Fruit fly (Drosophila melanogaster) whole organism, embryonic: ENCODE measurements around the gene enc.

Experiments used
- Asciz ChIP-seq: fragments of 200-800 bp; sonication (Bioruptor generic); optimal IDR thresholded peaks from 2 replicates; lab custom pipeline; 2017; ENCODE audit warnings: missing biosample characterization, mild to moderate bottlenecking, missing genetic modification characterization, missing genetic modification reagents
- Awh ChIP-seq: fragments of 200-800 bp; sonication (Bioruptor generic); IDR thresholded peaks from 2 replicates; pipeline ENCODE4, ENCODE4 v1.3.6; 2022; ENCODE audit warnings: missing biosample characterization, missing genetic modification characterization
- CG11247 ChIP-seq: fragments of 200-800 bp; sonication (Bioruptor generic); IDR thresholded peaks from 2 replicates; pipeline ENCODE4 v1.3.6; 2022; ENCODE audit warnings: missing biosample characterization, missing genetic modification characterization
- CG12744 ChIP-seq: fragments of 200-800 bp; sonication (Bioruptor generic); optimal IDR thresholded peaks from 2 replicates; lab custom pipeline; 2016; ENCODE audit warnings: missing biosample characterization, missing genetic modification characterization
- CG13296 ChIP-seq: fragments of 200-800 bp; sonication (Bioruptor generic); optimal IDR thresholded peaks from 3 replicates; lab custom pipeline; 2018; ENCODE audit warnings: missing biosample characterization, mild to moderate bottlenecking, missing genetic modification characterization
- CG13624 ChIP-seq: fragments of 200-800 bp; sonication (Bioruptor generic); optimal IDR thresholded peaks from 2 replicates; lab custom pipeline; 2016; ENCODE audit warnings: missing biosample characterization, missing genetic modification characterization
- CG17186 ChIP-seq: fragments of 200-800 bp; sonication (Bioruptor generic); optimal IDR thresholded peaks from 3 replicates; lab custom pipeline; 2017; ENCODE audit warnings: missing biosample characterization, missing genetic modification reagents, missing genetic modification characterization
- CG17328 ChIP-seq: fragments of 200-800 bp; sonication (Bioruptor generic); IDR thresholded peaks from 2 replicates; pipeline ENCODE4 v1.3.6; 2022; ENCODE audit warnings: missing biosample characterization, missing genetic modification characterization
- CG17359 ChIP-seq: fragments of 200-800 bp; sonication (Bioruptor generic); optimal IDR thresholded peaks from 3 replicates; lab custom pipeline; 2018; ENCODE audit warnings: missing biosample characterization, mild to moderate bottlenecking, missing genetic modification characterization, moderate library complexity
- CG17361 ChIP-seq: fragments of 200-800 bp; sonication (Bioruptor generic); IDR thresholded peaks from 3 replicates; pipeline ENCODE4 v1.3.6; 2022; ENCODE audit warnings: missing biosample characterization, missing genetic modification characterization
- CG17829 ChIP-seq: fragments of 200-800 bp; optimal IDR thresholded peaks from 2 replicates; lab custom pipeline; 2019; ENCODE audit warnings: missing biosample characterization, mild to moderate bottlenecking, missing genetic modification characterization, moderate library complexity
- CG18476 ChIP-seq: fragments of 200-800 bp; sonication (Bioruptor generic); optimal IDR thresholded peaks from 2 replicates; lab custom pipeline; 2016; ENCODE audit warnings: missing biosample characterization, mild to moderate bottlenecking, missing genetic modification characterization
- CG31441 ChIP-seq: fragments of 200-800 bp; sonication (Bioruptor generic); IDR thresholded peaks from 2 replicates; pipeline ENCODE4 v1.3.6; 2022; ENCODE audit warnings: missing biosample characterization, missing genetic modification characterization
- CG43689 ChIP-seq: fragments of 200-800 bp; sonication (Bioruptor generic); IDR thresholded peaks from 2 replicates; pipeline ENCODE4 v1.3.6; 2022; ENCODE audit warnings: missing biosample characterization, missing genetic modification characterization
- CG4424 ChIP-seq: fragments of 200-800 bp; sonication (Bioruptor generic); optimal IDR thresholded peaks from 3 replicates; lab custom pipeline; 2016; ENCODE audit warnings: missing biosample characterization, missing genetic modification characterization
- CG4730 ChIP-seq: fragments of 200-800 bp; sonication (Bioruptor generic); IDR thresholded peaks from 2 replicates; pipeline ENCODE4 v1.3.6; 2022; ENCODE audit warnings: missing biosample characterization, missing genetic modification characterization
- CG5245 ChIP-seq: fragments of 200-800 bp; sonication (Bioruptor generic); optimal IDR thresholded peaks from 3 replicates; lab custom pipeline; 2016; ENCODE audit warnings: missing biosample characterization, missing genetic modification characterization
- CG7745 ChIP-seq: fragments of 200-800 bp; sonication (Bioruptor generic); optimal IDR thresholded peaks from 2 replicates; lab custom pipeline; 2018; ENCODE audit warnings: missing biosample characterization, mild to moderate bottlenecking, missing genetic modification characterization, moderate library complexity
- CG7839 ChIP-seq: fragments of 200-800 bp; sonication (Bioruptor generic); optimal IDR thresholded peaks from 3 replicates; lab custom pipeline; 2018; ENCODE audit warnings: missing biosample characterization, mild to moderate bottlenecking, missing genetic modification characterization, moderate library complexity
- CG7928 ChIP-seq: fragments of 200-800 bp; sonication (Bioruptor generic); optimal IDR thresholded peaks from 2 replicates; lab custom pipeline; 2017; ENCODE audit warnings: missing biosample characterization, mild to moderate bottlenecking, missing genetic modification characterization
- CG9727 ChIP-seq: fragments of 200-800 bp; sonication (Bioruptor generic); optimal IDR thresholded peaks from 3 replicates; lab custom pipeline; 2017; ENCODE audit warnings: missing biosample characterization, mild to moderate bottlenecking, missing genetic modification characterization
- CHES-1-like ChIP-seq: fragments of 200-800 bp; sonication (Bioruptor generic); optimal IDR thresholded peaks from 2 replicates; lab custom pipeline; 2016; ENCODE audit warnings: missing biosample characterization, missing genetic modification characterization
- CTCF ChIP-seq: fragments of 200-800 bp; sonication (Bioruptor generic); optimal IDR thresholded peaks from 2 replicates; lab custom pipeline; 2017; ENCODE audit warnings: missing biosample characterization, mild to moderate bottlenecking, missing genetic modification characterization, moderate library complexity
- Dbx ChIP-seq: fragments of 200-800 bp; sonication (Bioruptor generic); IDR thresholded peaks from 3 replicates; pipeline ENCODE4 v1.3.6; 2022; ENCODE audit warnings: missing biosample characterization, missing genetic modification characterization
- Ets65A ChIP-seq: fragments of 200-800 bp; sonication (Bioruptor generic); peaks from one replicate; lab custom pipeline; 2016; ENCODE audit warnings: missing biosample characterization, missing genetic modification characterization
- H2.0 ChIP-seq: fragments of 200-800 bp; sonication (Bioruptor generic); IDR thresholded peaks from 2 replicates; pipeline ENCODE4 v1.3.6; 2022; ENCODE audit warnings: missing biosample characterization, missing genetic modification characterization
- Hmx ChIP-seq: fragments of 200-800 bp; sonication (Bioruptor generic); optimal IDR thresholded peaks from 2 replicates; lab custom pipeline; 2016; ENCODE audit warnings: missing biosample characterization, missing genetic modification characterization
- Hr78 ChIP-seq, 2 experiments: fragments of 200-800 bp in 1 of 2; fragments of >200 bp in 1 of 2; sonication (Bioruptor generic) in 1 of 2; optimal IDR thresholded peaks; 2 replicates each; lab custom pipeline; 2017 to 2019; ENCODE audit warnings: missing biosample characterization in 2 of 2, missing genetic modification characterization in 2 of 2, mild to moderate bottlenecking in 1 of 2, moderate library complexity in 1 of 2
- Med ChIP-seq: fragments of 200-800 bp; sonication (Bioruptor generic); peaks from one replicate; lab custom pipeline; 2016; ENCODE audit warnings: missing biosample characterization, missing genetic modification characterization, mild to moderate bottlenecking, inconsistent platforms, moderate library complexity
- NC2α ChIP-seq: fragments of 200-800 bp; sonication (Bioruptor generic); optimal IDR thresholded peaks from 2 replicates; lab custom pipeline; 2016; ENCODE audit warnings: missing biosample characterization, missing genetic modification characterization
- NfI ChIP-seq: fragments of 200-800 bp; sonication (Bioruptor generic); optimal IDR thresholded peaks from 3 replicates; lab custom pipeline; 2018; ENCODE audit warnings: missing biosample characterization, mild to moderate bottlenecking, missing genetic modification characterization, moderate library complexity
- Rfx ChIP-seq: fragments of 200-800 bp; sonication (Bioruptor generic); IDR thresholded peaks from 2 replicates; pipeline ENCODE4 v1.3.6; 2022; ENCODE audit warnings: missing biosample characterization, missing genetic modification characterization
- Tbp ChIP-seq: fragments of >200 bp; optimal IDR thresholded peaks from 2 replicates; lab custom pipeline; 2018; ENCODE audit warnings: missing biosample characterization, missing genetic modification characterization
- al ChIP-seq: fragments of 200-800 bp; sonication (Bioruptor generic); IDR thresholded peaks from 2 replicates; pipeline ENCODE4 v1.3.6; 2022; ENCODE audit warnings: missing biosample characterization, missing genetic modification characterization
- az2 ChIP-seq: fragments of 200-800 bp; sonication (Bioruptor generic); optimal IDR thresholded peaks from 3 replicates; lab custom pipeline; 2016; ENCODE audit warnings: missing biosample characterization, missing genetic modification characterization
- cad ChIP-seq: fragments of >200 bp; optimal IDR thresholded peaks from 2 replicates; lab custom pipeline; 2017; ENCODE audit warnings: missing biosample characterization, missing genetic modification characterization
- crol ChIP-seq: fragments of 200-800 bp; sonication (Bioruptor generic); IDR thresholded peaks from 2 replicates; pipeline ENCODE4 v1.3.6; 2022; ENCODE audit warnings: missing biosample characterization, missing genetic modification characterization
- danr ChIP-seq: fragments of 200-800 bp; sonication (Bioruptor generic); IDR thresholded peaks from 2 replicates; pipeline ENCODE4 v1.3.6; 2022; ENCODE audit warnings: missing biosample characterization, missing genetic modification characterization
- emc ChIP-seq: fragments of 200-800 bp; sonication (Bioruptor generic); optimal IDR thresholded peaks from 2 replicates; lab custom pipeline; 2016; ENCODE audit warnings: missing biosample characterization, missing genetic modification characterization
- gro ChIP-seq: fragments of 200-800 bp; sonication (Bioruptor generic); optimal IDR thresholded peaks from 2 replicates; lab custom pipeline; 2016; ENCODE audit warnings: missing biosample characterization, missing genetic modification characterization
- gt ChIP-seq: fragments of 200-800 bp; sonication (Bioruptor generic); IDR thresholded peaks from 2 replicates; pipeline ENCODE4 v1.3.6; 2022; ENCODE audit warnings: missing biosample characterization, missing genetic modification characterization
- ham ChIP-seq: fragments of 200-800 bp; sonication (Bioruptor generic); IDR thresholded peaks from 2 replicates; pipeline ENCODE4 v1.3.6; 2022; ENCODE audit warnings: missing biosample characterization, missing genetic modification characterization
- kay ChIP-seq: fragments of 200-800 bp; sonication (Bioruptor generic); optimal IDR thresholded peaks from 2 replicates; lab custom pipeline; 2016; ENCODE audit warnings: missing biosample characterization, missing genetic modification characterization
- pros ChIP-seq: fragments of 200-800 bp; sonication (Bioruptor generic); optimal IDR thresholded peaks from 3 replicates; lab custom pipeline; 2019; ENCODE audit warnings: missing biosample characterization, mild to moderate bottlenecking, missing genetic modification characterization, moderate library complexity
- sc ChIP-seq, 3 experiments: fragments of >200 bp in 2 of 3; fragments of 200-800 bp in 1 of 3; sonication (Bioruptor generic) in 1 of 3; optimal IDR thresholded peaks; 2 replicates in 2 of 3; 3 replicates in 1 of 3; lab custom pipeline; 2017; ENCODE audit warnings: mild to moderate bottlenecking in 1 of 3, missing biosample characterization in 1 of 3, missing genetic modification characterization in 1 of 3, missing genetic modification reagents in 1 of 3
- sens ChIP-seq: fragments of 200-800 bp; sonication (Bioruptor generic); peaks from one replicate; lab custom pipeline; 2016; ENCODE audit warnings: missing biosample characterization, missing genetic modification characterization
- sob ChIP-seq: fragments of 200-800 bp; sonication (Bioruptor generic); IDR thresholded peaks from 2 replicates; pipeline ENCODE4 v1.3.6; 2022; ENCODE audit warnings: missing biosample characterization, missing genetic modification characterization
- stc ChIP-seq: fragments of 200-800 bp; sonication (Bioruptor generic); IDR thresholded peaks from 2 replicates; pipeline ENCODE4 v1.3.6; 2022; ENCODE audit warnings: missing biosample characterization, missing genetic modification characterization
- tin ChIP-seq: fragments of 200-800 bp; sonication (Bioruptor generic); optimal IDR thresholded peaks from 3 replicates; lab custom pipeline; 2016; ENCODE audit warnings: missing biosample characterization, missing genetic modification characterization
- trh ChIP-seq: fragments of 200-800 bp; sonication (Bioruptor generic); optimal IDR thresholded peaks from 2 replicates; lab custom pipeline; 2016; ENCODE audit warnings: missing biosample characterization, missing genetic modification characterization

Gene enc

dm6 chr3L:3856004-3856403 lies 37.5 kb downstream of the enc start (continued):
- TF ChIP-seq crol = no peak
- no peak for TF ChIP-seq Tbp (GFP tag; lab: Kevin White, UChicago)
- peak; percentile 53 for TF ChIP-seq sens
- TF ChIP-seq gt (GFP tag; lab: Robert Waterston, UW) = no peak
- no peak for TF ChIP-seq CG17359 (tag; lab: Kevin White, UChicago)
- peak; percentile 17; the same call in 1 of the 2 replicates for TF ChIP-seq Rfx (GFP tag; lab: Robert Waterston, UW)
- TF ChIP-seq CG7745 (tag; lab: Kevin White, UChicago) = no peak
- TF ChIP-seq CG11247 = no peak
- no peak for TF ChIP-seq emc (GFP tag; lab: Kevin White, UChicago)
- TF ChIP-seq CG7928 = no peak
- peak; percentile 82 for TF ChIP-seq Awh (GFP tag; lab: Robert Waterston, UW)
- TF ChIP-seq ham = no peak
- TF ChIP-seq stc (GFP tag; lab: Robert Waterston, UW) = 0 out of 2 replicates have a peak, but pooled peaks have one; percentile 13
- peak; percentile 62 for TF ChIP-seq Med (GFP tag; lab: Kevin White, UChicago)
- TF ChIP-seq, all 482 proteins: peak for 9

dm6 chr3L:3862504-3863380 lies 44.3 kb downstream of the enc start:
- TF ChIP-seq CG4424 = peak; percentile 47
- peak; percentile 16 for TF ChIP-seq Asciz
- TF ChIP-seq CG13296 (GFP tag; lab: Kevin White, UChicago) = no peak
- TF ChIP-seq CG13624 (GFP tag; lab: Kevin White, UChicago) = peak; percentile 53
- no peak for TF ChIP-seq CG4730 (GFP tag; lab: Robert Waterston, UW)
- TF ChIP-seq CG7839 (tag; lab: Kevin White, UChicago) = peak; percentile 73
- peak; percentile 72; the same call in 2 of the 3 replicates for TF ChIP-seq CG17361 (GFP tag; lab: Robert Waterston, UW)
- TF ChIP-seq sc (optimal IDR thresholded peaks at IDR 0.05; lab: Kevin White, UChicago) = no peak
- peak; percentile 54 for TF ChIP-seq sc (GFP tag; optimal IDR thresholded peaks at IDR 0.05; lab: Kevin White, UChicago)
- no peak; the same call in 1 of the 2 replicates for TF ChIP-seq sob (GFP tag; lab: Robert Waterston, UW)
- peak; percentile 41 for TF ChIP-seq NfI (GFP tag; lab: Kevin White, UChicago)
- TF ChIP-seq CG43689 (GFP tag; lab: Robert Waterston, UW) = no peak
- TF ChIP-seq CG5245 = peak; percentile 51
- no peak for TF ChIP-seq CG11247
- TF ChIP-seq kay (GFP tag; lab: Kevin White, UChicago) = peak; percentile 32
- TF ChIP-seq pros (GFP tag; lab: Kevin White, UChicago) = no peak
- TF ChIP-seq CHES-1-like (GFP tag; lab: Kevin White, UChicago) = peak; percentile 48
- TF ChIP-seq gro = no peak
- peak; percentile 76 for TF ChIP-seq az2 (GFP tag; lab: Kevin White, UChicago)
- TF ChIP-seq CG17186 (GFP tag; lab: Kevin White, UChicago) = no peak
- no peak for TF ChIP-seq danr (GFP tag; lab: Robert Waterston, UW)
- peak in 1 of 2 experiments; percentile 56 for TF ChIP-seq Hr78 (GFP tag; optimal IDR thresholded peaks at IDR 0.05; lab: Kevin White, UChicago)
- TF ChIP-seq Hmx (GFP tag; lab: Kevin White, UChicago) = no peak
- TF ChIP-seq CG9727 = peak; percentile 85
- TF ChIP-seq CG31441 (GFP tag; lab: Robert Waterston, UW) = peak; percentile 84
- peak; percentile 40 for TF ChIP-seq trh (GFP tag; lab: Kevin White, UChicago)
- no peak for TF ChIP-seq al (GFP tag; lab: Robert Waterston, UW)
- no peak for TF ChIP-seq Dbx
- TF ChIP-seq CG17328 (GFP tag; lab: Robert Waterston, UW) = peak; percentile 83; the same call in 1 of the 2 replicates
- peak; percentile 82 for TF ChIP-seq CG17829
- TF ChIP-seq CG12744 = peak; percentile 23
- TF ChIP-seq NC2α (GFP tag; lab: Kevin White, UChicago) = peak; percentile 56
- TF ChIP-seq H2.0 (GFP tag; lab: Robert Waterston, UW) = peak; percentile 41; the same call in 1 of the 2 replicates
- TF ChIP-seq CTCF (GFP tag; lab: Kevin White, UChicago) = no peak
- TF ChIP-seq CG18476 = peak; percentile 56
- no peak for TF ChIP-seq cad
- peak; percentile 93 for TF ChIP-seq Ets65A (GFP tag; lab: Kevin White, UChicago)
- peak; percentile 69 for TF ChIP-seq tin (GFP tag; lab: Kevin White, UChicago)
